Fruit fly (Drosophila melanogaster) whole organism, prepupa: ENCODE measurements around the gene CG10357.

Experiments
- CG10631 ChIP-seq: fragments of 200-800 bp; sonication (Bioruptor generic); optimal IDR thresholded peaks from 2 replicates; lab custom pipeline; 2016; ENCODE audit warnings: missing biosample characterization, missing genetic modification characterization
- CG10669 ChIP-seq: fragments of 200-800 bp; sonication (Bioruptor generic); optimal IDR thresholded peaks from 3 replicates; lab custom pipeline; 2018; ENCODE audit warnings: missing biosample characterization, mild to moderate bottlenecking, missing genetic modification characterization, moderate library complexity
- CG11294 ChIP-seq: fragments of 200-800 bp; sonication (Bioruptor generic); IDR thresholded peaks from 2 replicates; pipeline ENCODE4 v1.3.6; 2022; ENCODE audit warnings: missing biosample characterization, missing genetic modification characterization
- CG11762 ChIP-seq: fragments of 200-800 bp; sonication (Bioruptor generic); optimal IDR thresholded peaks from 3 replicates; lab custom pipeline; 2016; ENCODE audit warnings: missing biosample characterization, missing genetic modification characterization; ENCODE audit not compliant: insufficient read depth
- CG11902 ChIP-seq: fragments of 200-800 bp; sonication (Bioruptor generic); optimal IDR thresholded peaks from 3 replicates; lab custom pipeline; 2016; ENCODE audit warnings: missing biosample characterization, missing genetic modification characterization
- CG1621 ChIP-seq: fragments of 200-800 bp; sonication (Bioruptor generic); optimal IDR thresholded peaks from 3 replicates; lab custom pipeline; 2018; ENCODE audit warnings: missing biosample characterization, mild to moderate bottlenecking, missing genetic modification characterization
- CG16779 ChIP-seq: fragments of 200-800 bp; sonication (Bioruptor generic); optimal IDR thresholded peaks from 3 replicates; lab custom pipeline; 2017; ENCODE audit warnings: missing biosample characterization, mild to moderate bottlenecking, missing genetic modification characterization
- CG32006 ChIP-seq: fragments of 200-800 bp; sonication (Bioruptor generic); optimal IDR thresholded peaks from 3 replicates; lab custom pipeline; 2017; ENCODE audit warnings: missing biosample characterization, mild to moderate bottlenecking, missing genetic modification characterization
- CG34406 ChIP-seq: fragments of 200-800 bp; sonication (Bioruptor generic); optimal IDR thresholded peaks from 3 replicates; lab custom pipeline; 2016; ENCODE audit warnings: missing biosample characterization, missing genetic modification characterization
- CG6163 ChIP-seq: fragments of 200-800 bp; sonication (Bioruptor generic); IDR thresholded peaks from 3 replicates; pipeline ENCODE4 v1.3.6; 2022; ENCODE audit warnings: missing biosample characterization, missing genetic modification characterization
- CG6276 ChIP-seq: fragments of 200-800 bp; sonication (Bioruptor generic); optimal IDR thresholded peaks from 2 replicates; lab custom pipeline; 2017; ENCODE audit warnings: missing biosample characterization, mild to moderate bottlenecking, missing genetic modification characterization
- CG6792 ChIP-seq: fragments of 200-800 bp; sonication (Bioruptor generic); optimal IDR thresholded peaks from 3 replicates; lab custom pipeline; 2016; ENCODE audit warnings: missing biosample characterization, missing genetic modification characterization
- CG6808 ChIP-seq: fragments of 200-800 bp; sonication (Bioruptor generic); optimal IDR thresholded peaks from 3 replicates; lab custom pipeline; 2017; ENCODE audit warnings: missing biosample characterization, missing genetic modification characterization, mild to moderate bottlenecking, moderate library complexity, missing genetic modification reagents
- CG7368 ChIP-seq: fragments of 200-800 bp; sonication (Bioruptor generic); optimal IDR thresholded peaks from 3 replicates; lab custom pipeline; 2016; ENCODE audit warnings: missing biosample characterization, missing genetic modification characterization
- CG8119 ChIP-seq: fragments of 200-800 bp; sonication (Bioruptor generic); IDR thresholded peaks from 3 replicates; pipeline ENCODE4 v1.3.6; 2022; ENCODE audit warnings: missing biosample characterization, missing genetic modification characterization
- CG8319 ChIP-seq: fragments of 200-800 bp; sonication (Bioruptor generic); optimal IDR thresholded peaks from 3 replicates; lab custom pipeline; 2016; ENCODE audit warnings: missing biosample characterization, missing genetic modification characterization
- CG8632 ChIP-seq: fragments of 200-800 bp; sonication (Bioruptor generic); optimal IDR thresholded peaks from 3 replicates; lab custom pipeline; 2016; ENCODE audit warnings: missing biosample characterization, missing genetic modification characterization
- CG9139 ChIP-seq: fragments of 200-800 bp; sonication (Bioruptor generic); optimal IDR thresholded peaks from 3 replicates; lab custom pipeline; 2017; ENCODE audit warnings: missing biosample characterization, mild to moderate bottlenecking, missing genetic modification characterization
- Eip78C ChIP-seq: fragments of 200-800 bp; sonication (Bioruptor generic); peaks from one replicate; lab custom pipeline; 2016; ENCODE audit warnings: missing biosample characterization, missing genetic modification characterization
- Eip93F ChIP-seq: fragments of 200-800 bp; sonication (Bioruptor generic); optimal IDR thresholded peaks from 2 replicates; lab custom pipeline; 2016; ENCODE audit warnings: missing biosample characterization, mild to moderate bottlenecking, missing genetic modification characterization
- Ets21C ChIP-seq: fragments of 200-800 bp; sonication (Bioruptor generic); optimal IDR thresholded peaks from 3 replicates; lab custom pipeline; 2016; ENCODE audit warnings: missing biosample characterization, missing genetic modification characterization
- Ets96B ChIP-seq: fragments of 200-800 bp; optimal IDR thresholded peaks from 2 replicates; lab custom pipeline; 2019; ENCODE audit warnings: missing biosample characterization, mild to moderate bottlenecking, missing genetic modification characterization, moderate library complexity
- Gug ChIP-seq: fragments of 200-800 bp; sonication (Bioruptor generic); IDR thresholded peaks from 2 replicates; pipeline ENCODE4 v1.3.6; 2022; ENCODE audit warnings: missing biosample characterization, missing genetic modification characterization
- Hr39 ChIP-seq: fragments of 200-800 bp; sonication (Bioruptor generic); optimal IDR thresholded peaks from 2 replicates; lab custom pipeline; 2016; ENCODE audit warnings: missing biosample characterization, missing genetic modification characterization
- Hr4 ChIP-seq: fragments of 200-800 bp; sonication (Bioruptor generic); optimal IDR thresholded peaks from 3 replicates; lab custom pipeline; 2016; ENCODE audit warnings: missing biosample characterization, missing genetic modification characterization
- Lpt ChIP-seq: fragments of 200-800 bp; sonication (Bioruptor generic); optimal IDR thresholded peaks from 3 replicates; lab custom pipeline; 2016; ENCODE audit warnings: missing biosample characterization, missing genetic modification characterization
- Met ChIP-seq: fragments of 200-800 bp; sonication (Bioruptor generic); optimal IDR thresholded peaks from 3 replicates; lab custom pipeline; 2016; ENCODE audit warnings: missing biosample characterization, missing genetic modification characterization
- Sox14 ChIP-seq: fragments of 200-800 bp; sonication (Bioruptor generic); optimal IDR thresholded peaks from 3 replicates; lab custom pipeline; 2016; ENCODE audit warnings: missing biosample characterization, missing genetic modification characterization
- Sox15 ChIP-seq: fragments of 200-800 bp; sonication (Bioruptor generic); optimal IDR thresholded peaks from 3 replicates; lab custom pipeline; 2016; ENCODE audit warnings: missing biosample characterization, missing genetic modification characterization
- achi ChIP-seq: fragments of 200-800 bp; sonication (Bioruptor generic); optimal IDR thresholded peaks from 3 replicates; lab custom pipeline; 2016; ENCODE audit warnings: missing biosample characterization, missing genetic modification characterization
- dsx ChIP-seq: fragments of 200-800 bp; optimal IDR thresholded peaks from 3 replicates; lab custom pipeline; 2019; ENCODE audit warnings: missing biosample characterization, mild to moderate bottlenecking, missing genetic modification characterization, moderate library complexity; ENCODE audit not compliant: poor library complexity, severe bottlenecking
- eg ChIP-seq: fragments of 200-800 bp; sonication (Bioruptor generic); IDR thresholded peaks from 3 replicates; pipeline ENCODE4 v1.3.6; 2022; ENCODE audit warnings: missing biosample characterization, missing genetic modification characterization
- esn ChIP-seq: fragments of 200-800 bp; sonication (Bioruptor generic); optimal IDR thresholded peaks from 2 replicates; lab custom pipeline; 2016; ENCODE audit warnings: missing biosample characterization, mild to moderate bottlenecking, missing genetic modification characterization, moderate library complexity
- fd59A ChIP-seq: fragments of 200-800 bp; sonication (Bioruptor generic); optimal IDR thresholded peaks from 2 replicates; lab custom pipeline; 2017; ENCODE audit warnings: missing biosample characterization, mild to moderate bottlenecking, missing genetic modification characterization, missing genetic modification reagents
- fd85E ChIP-seq: fragments of 200-800 bp; sonication (Bioruptor generic); optimal IDR thresholded peaks from 3 replicates; lab custom pipeline; 2016; ENCODE audit warnings: missing biosample characterization, missing genetic modification characterization
- fkh ChIP-seq: fragments of 200-800 bp; sonication (Bioruptor generic); optimal IDR thresholded peaks from 3 replicates; lab custom pipeline; 2017; ENCODE audit warnings: missing biosample characterization, mild to moderate bottlenecking, missing genetic modification characterization, moderate library complexity
- lz ChIP-seq: fragments of 200-800 bp; sonication (Bioruptor generic); optimal IDR thresholded peaks from 3 replicates; lab custom pipeline; 2016; ENCODE audit warnings: missing biosample characterization, missing genetic modification characterization
- net ChIP-seq: fragments of 200-800 bp; sonication (Bioruptor generic); optimal IDR thresholded peaks from 3 replicates; lab custom pipeline; 2016; ENCODE audit warnings: missing biosample characterization, missing genetic modification characterization
- pdm3 ChIP-seq: fragments of 200-800 bp; sonication (Bioruptor generic); optimal IDR thresholded peaks from 3 replicates; lab custom pipeline; 2016; ENCODE audit warnings: missing biosample characterization, missing genetic modification characterization
- salr ChIP-seq, 2 experiments: fragments of 200-800 bp; sonication (Bioruptor generic); optimal IDR thresholded peaks; 3 replicates each; lab custom pipeline; 2016 to 2018; ENCODE audit warnings: missing biosample characterization in 2 of 2, missing genetic modification characterization in 2 of 2, mild to moderate bottlenecking in 1 of 2
- spab ChIP-seq: fragments of 200-800 bp; sonication (Bioruptor generic); optimal IDR thresholded peaks from 2 replicates; lab custom pipeline; 2017; ENCODE audit warnings: missing biosample characterization, mild to moderate bottlenecking, missing genetic modification characterization, missing genetic modification reagents
- ss ChIP-seq, 2 experiments: fragments of 200-800 bp; sonication (Bioruptor generic); optimal IDR thresholded peaks; 2 replicates in 1 of 2; 3 replicates in 1 of 2; lab custom pipeline; 2017 to 2018; ENCODE audit warnings: mild to moderate bottlenecking in 2 of 2, missing biosample characterization in 2 of 2, missing genetic modification characterization in 2 of 2, moderate library complexity in 1 of 2
- svp ChIP-seq: fragments of 200-800 bp; sonication (Bioruptor generic); peaks from one replicate; lab custom pipeline; 2016; ENCODE audit warnings: missing biosample characterization, missing genetic modification characterization
- topi ChIP-seq: fragments of 200-800 bp; sonication (Bioruptor generic); optimal IDR thresholded peaks from 3 replicates; lab custom pipeline; 2016; ENCODE audit warnings: missing biosample characterization, missing genetic modification characterization
- vri ChIP-seq: fragments of 200-800 bp; sonication (Bioruptor generic); optimal IDR thresholded peaks from 3 replicates; lab custom pipeline; 2016; ENCODE audit warnings: missing biosample characterization, mild to moderate bottlenecking, missing genetic modification characterization

Gene CG10357

dm6 chr3L:3615082-3615481 lies at the start of gene CG10357:
CG10357 (plus strand) TSS chr3L:3615382.
- no peak for TF ChIP-seq esn
- no peak for TF ChIP-seq CG32006 (GFP tag; lab: Kevin White, UChicago)
- TF ChIP-seq CG8319, result no peak
- no peak for TF ChIP-seq CG10669 (GFP tag; lab: Kevin White, UChicago)
- TF ChIP-seq vri (GFP tag; lab: Kevin White, UChicago), result no peak
- TF ChIP-seq CG6792 (GFP tag; lab: Kevin White, UChicago), result no peak
- TF ChIP-seq CG9139, result no peak
- TF ChIP-seq CG6276 (GFP tag; lab: Kevin White, UChicago), result no peak
- no peak for TF ChIP-seq Ets21C (GFP tag; lab: Kevin White, UChicago)
- no peak for TF ChIP-seq CG6808 (GFP tag; lab: Kevin White, UChicago)
- no peak for TF ChIP-seq fkh (GFP tag; lab: Kevin White, UChicago)
- no peak for TF ChIP-seq CG16779
- TF ChIP-seq CG1621 (tag; lab: Kevin White, UChicago), result no peak
- no peak for TF ChIP-seq Ets96B (tag; lab: Kevin White, UChicago)
- no peak for TF ChIP-seq fd59A (GFP tag; lab: Kevin White, UChicago)
- TF ChIP-seq CG11762 (GFP tag; lab: Kevin White, UChicago), result no peak
- no peak for TF ChIP-seq fd85E (GFP tag; lab: Kevin White, UChicago)
- TF ChIP-seq pdm3 (GFP tag; lab: Kevin White, UChicago), result no peak
- TF ChIP-seq achi (GFP tag; lab: Kevin White, UChicago), result no peak
- TF ChIP-seq ss (GFP tag; optimal IDR thresholded peaks at IDR 0.05; lab: Kevin White, UChicago), result no peak

- TF ChIP-seq CG7368 (GFP tag; lab: Kevin White, UChicago) (peak; percentile 38), topi (peak; percentile 64), Gug (GFP tag; lab: Robert Waterston, UW) (no peak), Lpt (GFP tag; lab: Kevin White, UChicago) (no peak), dsx (GFP tag; lab: Kevin White, UChicago) (peak; percentile 59), CG8319 (peak; percentile 26), Hr39 (GFP tag; lab: Kevin White, UChicago) (peak; percentile 66), CG16779 (no peak), CG1621 (tag; lab: Kevin White, UChicago) (peak; percentile 13), CG11294 (no peak), CG11762 (GFP tag; lab: Kevin White, UChicago) (peak; percentile 11), CG11902 (peak; percentile 19), Ets96B (tag; lab: Kevin White, UChicago) (peak; percentile 64), CG8632 (GFP tag; lab: Kevin White, UChicago) (peak; percentile 35), CG6163 (GFP tag; lab: Robert Waterston, UW) (no peak), vri (GFP tag; lab: Kevin White, UChicago) (peak; percentile 35), Hr4 (GFP tag; lab: Kevin White, UChicago) (peak; percentile 18), fd59A (GFP tag; lab: Kevin White, UChicago) (peak; percentile 5), net (GFP tag; lab: Kevin White, UChicago) (peak; percentile 42), CG34406 (GFP tag; lab: Kevin White, UChicago) (peak; percentile 53), ss (GFP tag; optimal IDR thresholded peaks at IDR 0.05; lab: Kevin White, UChicago) (peak; percentile 14 to 55), CG6276 (GFP tag; lab: Kevin White, UChicago) (no peak), lz (peak; percentile 65), eg (GFP tag; lab: Robert Waterston, UW) (0 out of 3 replicates have a peak, but pooled peaks have one; percentile 34), svp (GFP tag; lab: Kevin White, UChicago) (peak; percentile 82), achi (GFP tag; lab: Kevin White, UChicago) (peak; percentile 42), Sox15 (no peak), CG32006 (GFP tag; lab: Kevin White, UChicago) (peak; percentile 11), Met (peak; percentile 76), Eip93F (no peak), salr (GFP tag; optimal IDR thresholded peaks at IDR 0.05; lab: Kevin White, UChicago) (no peak), fd85E (GFP tag; lab: Kevin White, UChicago) (no peak), CG9139 (peak; percentile 19), Sox14 (GFP tag; lab: Kevin White, UChicago) (peak; percentile 65), spab (GFP tag; lab: Kevin White, UChicago) (peak; percentile 40), CG10669 (GFP tag; lab: Kevin White, UChicago) (peak; percentile 53), CG6808 (GFP tag; lab: Kevin White, UChicago) (peak; percentile 46), CG10631 (GFP tag; lab: Kevin White, UChicago) (peak; percentile 54), Eip78C (GFP tag; lab: Kevin White, UChicago) (peak; percentile 86), CG8119 (GFP tag; lab: Robert Waterston, UW) (peak; percentile 32; the same call in 1 of the 3 replicates)
Measured at dm6 chr3L:3566751-3567499, 48.3 kb upstream of the CG10357 start.
